Fruit fly (Drosophila melanogaster) S2 (cell line): ENCODE data around the gene CG2694.

ENCODE experiments used
- CG8478 ChIP-seq: fragments of >200 bp; optimal IDR thresholded peaks from 2 replicates; lab custom pipeline; 2018
- CTCF ChIP-seq, 2 experiments: fragments of >200 bp; optimal IDR thresholded peaks; 2 replicates each; lab custom pipeline; 2018

- TF ChIP-seq CG8478, result no peak
- TF ChIP-seq CTCF (optimal IDR thresholded peaks at IDR 0.05; lab: Kevin White, UChicago), result no peak
Observed at dm6 chrX:2704134-2704773, 9.6 kb upstream of the CG2694 start, which contains the start of gene eIF2Bbeta.
